In the genomic region with DNA sequence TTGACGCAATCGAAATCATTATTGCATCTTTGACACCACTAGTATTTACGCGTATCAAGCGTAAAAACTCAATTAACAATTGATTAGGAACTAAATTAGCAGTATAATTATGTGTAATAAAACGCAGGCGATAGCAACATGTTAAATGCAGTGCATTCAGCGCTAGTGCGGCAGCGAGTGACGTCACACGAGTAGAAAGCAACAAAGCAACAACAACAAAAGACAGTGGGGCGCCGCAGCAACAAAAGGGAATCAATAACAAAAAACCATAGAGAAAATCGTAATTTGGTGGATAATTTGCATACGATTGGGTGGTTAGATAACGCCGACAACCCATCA, we compare ENCODE assay signal across 2 fruit fly cellular contexts.
A peak's percentile ranks its signal among the peaks of the same experiment; 100 is the strongest.
TF ChIP-seq lines count a peak whose summit lies in the region.

Gene CG34133 (plus strand): TSS at position 16 of the 339 bp plus-strand sequence.

- no peak for TF ChIP-seq CTCF in whole organism, embryonic (GFP tag; optimal IDR thresholded peaks at IDR 0.05; lab: Kevin White, UChicago)

TF ChIP-seq in whole organism, embryonic, 481 proteins besides CTCF, POLR2A, EP300 and RAD21 (continues in another document):
- TF ChIP-seq ranshi (GFP tag; IDR thresholded peaks at IDR 0.05; lab: Robert Waterston, UW), result no peak
- no peak for TF ChIP-seq CG30431 (GFP tag; optimal IDR thresholded peaks at IDR 0.05; lab: Kevin White, UChicago)
- TF ChIP-seq CG43689 (GFP tag; IDR thresholded peaks at IDR 0.05; lab: Robert Waterston, UW), result no peak
- no peak for TF ChIP-seq tup (GFP tag; optimal IDR thresholded peaks at IDR 0.05; lab: Kevin White, UChicago)
- TF ChIP-seq dan (GFP tag; IDR thresholded peaks at IDR 0.05; lab: Robert Waterston, UW), result no peak
- TF ChIP-seq CG17359 (tag; optimal IDR thresholded peaks at IDR 0.05; lab: Kevin White, UChicago), result no peak
- TF ChIP-seq insv (GFP tag; optimal IDR thresholded peaks at IDR 0.05; lab: Kevin White, UChicago), result no peak
- TF ChIP-seq BEAF-32 (GFP tag; optimal IDR thresholded peaks at IDR 0.05; lab: Kevin White, UChicago), result no peak
- TF ChIP-seq h (optimal IDR thresholded peaks at IDR 0.05; lab: Kevin White, UChicago), result no peak
- TF ChIP-seq CG1832 (GFP tag; optimal IDR thresholded peaks at IDR 0.05; lab: Kevin White, UChicago), result no peak
- peak; percentile 7 for TF ChIP-seq Neu2 (GFP tag; optimal IDR thresholded peaks at IDR 0.05; lab: Kevin White, UChicago; ENCODE audit: borderline replicate concordance)
- TF ChIP-seq CG16863 (GFP tag; optimal IDR thresholded peaks at IDR 0.05; lab: Kevin White, UChicago), result no peak
- no peak for TF ChIP-seq Ptx1 (GFP tag; IDR thresholded peaks at IDR 0.05; lab: Robert Waterston, UW)
- TF ChIP-seq CG11247 (GFP tag; IDR thresholded peaks at IDR 0.05; lab: Robert Waterston, UW), result no peak
- TF ChIP-seq HLHmδ (GFP tag; optimal IDR thresholded peaks at IDR 0.05; lab: Kevin White, UChicago), result no peak
- TF ChIP-seq p53 (GFP tag; optimal IDR thresholded peaks at IDR 0.05; lab: Kevin White, UChicago), result no peak
- TF ChIP-seq CG17361 (GFP tag; IDR thresholded peaks at IDR 0.05; lab: Robert Waterston, UW), result no peak
- TF ChIP-seq CG34422 (GFP tag; IDR thresholded peaks at IDR 0.05; lab: Robert Waterston, UW), result peak; percentile 45; the same call in 1 of the 3 replicates
- no peak for TF ChIP-seq slp2 (GFP tag; optimal IDR thresholded peaks at IDR 0.05; lab: Kevin White, UChicago)
- TF ChIP-seq CG10267 (tag; optimal IDR thresholded peaks at IDR 0.05; lab: Kevin White, UChicago), result no peak
- no peak for TF ChIP-seq ato (GFP tag; IDR thresholded peaks at IDR 0.05; lab: Robert Waterston, UW; ENCODE audit: partially characterized antibody)
- TF ChIP-seq pum (GFP tag; optimal IDR thresholded peaks at IDR 0.05; lab: Kevin White, UChicago), result no peak
- no peak for TF ChIP-seq CG18476 (GFP tag; optimal IDR thresholded peaks at IDR 0.05; lab: Kevin White, UChicago)
- no peak for TF ChIP-seq H15 (GFP tag; IDR thresholded peaks at IDR 0.05; lab: Robert Waterston, UW)
- no peak for TF ChIP-seq shn (GFP tag; optimal IDR thresholded peaks at IDR 0.05; lab: Kevin White, UChicago)
- TF ChIP-seq Ssrp (tag; optimal IDR thresholded peaks at IDR 0.05; lab: Kevin White, UChicago), result no peak
- TF ChIP-seq CG4617 (GFP tag; optimal IDR thresholded peaks at IDR 0.05; lab: Kevin White, UChicago; ENCODE audit: borderline replicate concordance), result peak; percentile 39
- peak; percentile 83 for TF ChIP-seq CG4360 (GFP tag; IDR thresholded peaks at IDR 0.05; lab: Robert Waterston, UW)
- TF ChIP-seq CG10366 (GFP tag; IDR thresholded peaks at IDR 0.05; lab: Robert Waterston, UW), result no peak
- no peak for TF ChIP-seq CG1233 (GFP tag; optimal IDR thresholded peaks at IDR 0.05; lab: Kevin White, UChicago)
- TF ChIP-seq abd-A (tag; optimal IDR thresholded peaks at IDR 0.05; lab: Kevin White, UChicago), result no peak
- no peak for TF ChIP-seq ssp (GFP tag; IDR thresholded peaks at IDR 0.05; lab: Robert Waterston, UW)
- TF ChIP-seq HLH54F (GFP tag; optimal IDR thresholded peaks at IDR 0.05; lab: Kevin White, UChicago), result no peak
- no peak for TF ChIP-seq CG12744 (GFP tag; optimal IDR thresholded peaks at IDR 0.05; lab: Kevin White, UChicago)
- TF ChIP-seq CG4282 (GFP tag; optimal IDR thresholded peaks at IDR 0.05; lab: Kevin White, UChicago), result no peak
- no peak for TF ChIP-seq kah (GFP tag; optimal IDR thresholded peaks at IDR 0.05; lab: Kevin White, UChicago)
- no peak for TF ChIP-seq bowl (GFP tag; IDR thresholded peaks at IDR 0.05; lab: Robert Waterston, UW)
- no peak for TF ChIP-seq CG3995 (GFP tag; optimal IDR thresholded peaks at IDR 0.05; lab: Kevin White, UChicago)
- peak; percentile 17 for TF ChIP-seq CG14710 (tag; optimal IDR thresholded peaks at IDR 0.05; lab: Kevin White, UChicago)
- no peak for TF ChIP-seq pita (GFP tag; optimal IDR thresholded peaks at IDR 0.05; lab: Kevin White, UChicago)
- TF ChIP-seq CG15073 (GFP tag; optimal IDR thresholded peaks at IDR 0.05; lab: Kevin White, UChicago), result no peak
- TF ChIP-seq slbo (GFP tag; IDR thresholded peaks at IDR 0.05; lab: Robert Waterston, UW), result no peak
- no peak for TF ChIP-seq prd (optimal IDR thresholded peaks at IDR 0.05; lab: Kevin White, UChicago)
- no peak for TF ChIP-seq prd (GFP tag; IDR thresholded peaks at IDR 0.05; lab: Robert Waterston, UW)
- no peak for TF ChIP-seq emc (GFP tag; optimal IDR thresholded peaks at IDR 0.05; lab: Kevin White, UChicago)
- no peak for TF ChIP-seq bbx (GFP tag; IDR thresholded peaks at IDR 0.05; lab: Robert Waterston, UW; ENCODE audit: partially characterized antibody)

TF ChIP-seq in whole organism, prepupa, 60 proteins besides CTCF, POLR2A, EP300 and RAD21:
- TF ChIP-seq Hr38 (GFP tag; optimal IDR thresholded peaks at IDR 0.05; lab: Kevin White, UChicago) (no peak), Sox15 (GFP tag; optimal IDR thresholded peaks at IDR 0.05; lab: Kevin White, UChicago) (no peak), Eip78C (GFP tag; lab: Kevin White, UChicago) (peak; percentile 46)
